Worm (Caenorhabditis elegans): ENCODE results near the gene T10G3.4.

The T10G3.4 gene

ce11 chrV:13488297-13488803 lies 4.1 kb upstream of the T10G3.4 start (continued):
- TF ChIP-seq nhr-84 (tag; optimal IDR thresholded peaks at IDR 0.05) (no peak), dsc-1 (tag; optimal IDR thresholded peaks at IDR 0.05) (no peak)

DNA sequence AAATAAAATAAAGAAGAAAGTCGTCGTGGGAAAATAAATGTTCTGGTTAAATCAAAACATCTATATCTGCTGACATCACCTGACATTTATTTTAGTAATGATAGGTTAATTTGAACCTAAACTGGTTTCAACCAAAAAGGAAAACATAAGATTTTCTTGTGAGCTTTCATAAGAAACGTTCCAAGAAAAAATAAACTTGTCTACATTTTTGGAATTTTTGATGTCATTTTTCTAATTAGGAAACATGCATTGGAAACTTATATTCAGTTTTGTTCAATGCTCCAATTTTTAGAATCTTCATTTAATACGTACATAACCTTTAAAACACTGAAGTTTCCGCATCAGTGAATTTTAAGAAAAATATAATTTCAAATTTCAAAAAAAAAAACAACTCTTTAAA lies 1.5 kb upstream of the T10G3.4 start:
- no peak for TF ChIP-seq ets-5 (GFP tag; IDR thresholded peaks at IDR 0.05)
- TF ChIP-seq skn-1 (tag; optimal IDR thresholded peaks at IDR 0.05), result no peak
- no peak for TF ChIP-seq snpc-4 (tag; optimal IDR thresholded peaks at IDR 0.05)
- TF ChIP-seq C16A3.4 (tag; optimal IDR thresholded peaks at IDR 0.05), result no peak
- TF ChIP-seq nhr-71 (tag; optimal IDR thresholded peaks at IDR 0.05), result peak; percentile 42
- TF ChIP-seq C34B4.2 (tag; optimal IDR thresholded peaks at IDR 0.05), result no peak
- TF ChIP-seq egl-13 (tag; optimal IDR thresholded peaks at IDR 0.05), result no peak
- TF ChIP-seq sox-4 (tag; optimal IDR thresholded peaks at IDR 0.05), result peak; percentile 69
- TF ChIP-seq aly-2 (tag; optimal IDR thresholded peaks at IDR 0.05), result no peak
- TF ChIP-seq nhr-77 (tag; optimal IDR thresholded peaks at IDR 0.05), result no peak
- peak; percentile 57 for TF ChIP-seq fkh-8 (tag; optimal IDR thresholded peaks at IDR 0.05)
- TF ChIP-seq ceh-88 (GFP tag; IDR thresholded peaks at IDR 0.05), result no peak
- TF ChIP-seq hlh-17 (GFP tag; optimal IDR thresholded peaks at IDR 0.05; ENCODE audit: borderline replicate concordance), result no peak

ce11 chrV:13479766-13480165 lies 4.5 kb downstream of the T10G3.4 start, which contains the start of gene T10G3.2:
Gene T10G3.2 (minus strand): TSS chrV:13479866.
- TF ChIP-seq pax-3 (tag; optimal IDR thresholded peaks at IDR 0.05) (no peak), unc-98 (GFP tag; IDR thresholded peaks at IDR 0.05) (no peak), unc-62 (GFP tag; optimal IDR thresholded peaks at IDR 0.05) (no peak), aly-2 (tag; optimal IDR thresholded peaks at IDR 0.05) (no peak), dsc-1 (tag; optimal IDR thresholded peaks at IDR 0.05) (no peak), nhr-20 (tag; optimal IDR thresholded peaks at IDR 0.05) (no peak), nhr-71 (tag; optimal IDR thresholded peaks at IDR 0.05) (no peak), skn-1 (tag; optimal IDR thresholded peaks at IDR 0.05) (no peak), ets-5 (GFP tag; IDR thresholded peaks at IDR 0.05) (no peak), vab-15 (tag; optimal IDR thresholded peaks at IDR 0.05) (no peak), blmp-1 (tag; optimal IDR thresholded peaks at IDR 0.05) (no peak), unc-86 (tag; optimal IDR thresholded peaks at IDR 0.05) (no peak), zag-1 (tag; optimal IDR thresholded peaks at IDR 0.05) (no peak), unc-130 (tag; optimal IDR thresholded peaks at IDR 0.05) (no peak), lsy-2 (tag; optimal IDR thresholded peaks at IDR 0.05) (no peak)

ce11 chrV:13476350-13476749 lies 7.9 kb downstream of the T10G3.4 start, which contains the start of gene T10G3.8:
Gene T10G3.8 (minus strand): TSS chrV:13476450.
- no peak for TF ChIP-seq fkh-8 (tag; optimal IDR thresholded peaks at IDR 0.05)
- no peak for TF ChIP-seq lin-39 (tag; optimal IDR thresholded peaks at IDR 0.05)
- no peak for TF ChIP-seq efl-1 (optimal IDR thresholded peaks at IDR 0.05)
- peak in 1 of 2 experiments; percentile 66 for TF ChIP-seq efl-1 (GFP tag; optimal IDR thresholded peaks at IDR 0.05 in 1 of 2)
- TF ChIP-seq mef-2 (tag; optimal IDR thresholded peaks at IDR 0.05), result no peak
- TF ChIP-seq blmp-1 (tag; optimal IDR thresholded peaks at IDR 0.05), result no peak

ce11 chrV:13473467-13473866 lies 10.8 kb downstream of the T10G3.4 start, which contains the start of gene T10G3.1:
Gene T10G3.1 (minus strand): TSS chrV:13473679.
- TF ChIP-seq nhr-20 (tag; optimal IDR thresholded peaks at IDR 0.05) (peak; percentile 31), tlp-1 (tag; optimal IDR thresholded peaks at IDR 0.05) (no peak), alr-1 (tag; optimal IDR thresholded peaks at IDR 0.05; ENCODE audit: borderline replicate concordance) (no peak), fos-1 (tag; optimal IDR thresholded peaks at IDR 0.05) (no peak), ceh-8 (GFP tag; optimal IDR thresholded peaks at IDR 0.05) (no peak), nhr-90 (tag; optimal IDR thresholded peaks at IDR 0.05; ENCODE audit: poor library complexity) (no peak), lin-14 (GFP tag; optimal IDR thresholded peaks at IDR 0.05) (peak; percentile 70), dpl-1 (GFP tag; optimal IDR thresholded peaks at IDR 0.05) (no peak), mef-2 (tag; optimal IDR thresholded peaks at IDR 0.05) (no peak), nhr-77 (tag; optimal IDR thresholded peaks at IDR 0.05) (no peak), nhr-19 (GFP tag; conservative IDR thresholded peaks at IDR 0.05) (peak; percentile 52), zag-1 (tag; optimal IDR thresholded peaks at IDR 0.05) (no peak), elt-2 (tag; optimal IDR thresholded peaks at IDR 0.05) (no peak), sup-37 (GFP tag; optimal IDR thresholded peaks at IDR 0.05) (no peak), pax-3 (tag; optimal IDR thresholded peaks at IDR 0.05) (no peak), unc-30 (tag; optimal IDR thresholded peaks at IDR 0.05) (no peak), aha-1 (tag; optimal IDR thresholded peaks at IDR 0.05) (no peak), rnt-1 (tag; optimal IDR thresholded peaks at IDR 0.05) (peak; percentile 75), unc-130 (tag; optimal IDR thresholded peaks at IDR 0.05) (peak; percentile 37), efl-3 (GFP tag; optimal IDR thresholded peaks at IDR 0.05) (no peak), swsn-7 (tag; optimal IDR thresholded peaks at IDR 0.05) (no peak), Y116A8C.19 (tag; optimal IDR thresholded peaks at IDR 0.05; ENCODE audit: borderline replicate concordance) (no peak), C34B4.2 (tag; optimal IDR thresholded peaks at IDR 0.05) (no peak), lsy-2 (tag; optimal IDR thresholded peaks at IDR 0.05) (peak; percentile 37 to 44)

Data from whole organism, L1 larva.